Worm (Caenorhabditis elegans) whole organism, mixed stage, embryonic: ENCODE results near the gene R07B7.9.

Source experiments
- elt-1 ChIP-seq: sonication (generic microtip); optimal IDR thresholded peaks from 2 replicates; lab custom pipeline; 2017; ENCODE audit warnings: missing genetic modification characterization, mild to moderate bottlenecking, missing compliant biosample characterization, antibody characterized with exemption, moderate library complexity, borderline replicate concordance; ENCODE audit not compliant: insufficient read depth
- elt-3 ChIP-seq: fragments of 150-350 bp; optimal IDR thresholded peaks from 2 replicates; lab custom pipeline; 2014; ENCODE audit warnings: missing biosample characterization, missing genetic modification characterization
- ham-2 ChIP-seq: fragments of 200-800 bp; sonication (Bioruptor generic); optimal IDR thresholded peaks from 2 replicates; lab custom pipeline; 2018; ENCODE audit warnings: mild to moderate bottlenecking, missing genetic modification characterization, missing compliant biosample characterization
- mab-5 ChIP-seq: fragments of 150-350 bp; optimal IDR thresholded peaks from 2 replicates; lab custom pipeline; 2014; ENCODE audit warnings: missing biosample characterization, missing genetic modification characterization
- mep-1 ChIP-seq: fragments of 150-350 bp; optimal IDR thresholded peaks from 2 replicates; lab custom pipeline; 2017; ENCODE audit warnings: missing biosample characterization, missing genetic modification reagents, missing genetic modification characterization, inconsistent platforms
- nhr-12 ChIP-seq: fragments of 150-350 bp; optimal IDR thresholded peaks from 2 replicates; lab custom pipeline; 2014; ENCODE audit warnings: missing biosample characterization, missing genetic modification characterization
- pha-4 ChIP-seq: fragments of 150-350 bp; optimal IDR thresholded peaks from 2 replicates; lab custom pipeline; 2018; ENCODE audit warnings: missing biosample characterization, missing genetic modification reagents, missing genetic modification characterization
- unc-120 ChIP-seq: sonication (generic microtip); optimal IDR thresholded peaks from 2 replicates; lab custom pipeline; 2017; ENCODE audit warnings: missing genetic modification characterization, missing compliant biosample characterization; ENCODE audit not compliant: poor library complexity, severe bottlenecking
- unc-62 ChIP-seq: fragments of 150-350 bp; optimal IDR thresholded peaks from 2 replicates; lab custom pipeline; 2014; ENCODE audit warnings: missing biosample characterization, missing genetic modification reagents, missing genetic modification characterization

ce11 chrV:12095865-12096264, 15.7 kb upstream of the R07B7.9 start, which contains the start of gene nhr-207:
- TF ChIP-seq nhr-12 (tag; lab: Kevin White, UChicago) = no peak
- TF ChIP-seq mep-1 (tag; lab: Kevin White, UChicago) = no peak
- TF ChIP-seq unc-62 (GFP tag; lab: Kevin White, UChicago) = no peak
- TF ChIP-seq pha-4 = no peak
- TF ChIP-seq elt-3 (tag; lab: Kevin White, UChicago) = no peak
- TF ChIP-seq mab-5 (tag; lab: Kevin White, UChicago) = no peak
- TF ChIP-seq ham-2 (GFP tag; lab: Kevin White, UChicago) = no peak
- no peak for TF ChIP-seq unc-120
- no peak for TF ChIP-seq elt-1 (tag; lab: Kevin White, UChicago)
